Worm (Caenorhabditis elegans) whole organism, young adult: ENCODE results near the gene dars-2.

ENCODE experiments used
- Y67H2A.10 ChIP-seq: fragments of 200-800 bp; sonication (Bioruptor generic); conservative IDR thresholded peaks from 2 replicates; pipeline ENCODE4 v1.3.6; 2022; ENCODE audit warnings: missing genetic modification reagents, missing genetic modification characterization, missing compliant biosample characterization
- ama-1 ChIP-seq, 3 experiments: fragments of 150-350 bp in 1 of 3; sonication (generic microtip) in 2 of 3; optimal IDR thresholded peaks; 2 replicates each; lab custom pipeline; 2014 to 2018; ENCODE audit warnings: missing biosample characterization in 2 of 3, missing genetic modification characterization in 2 of 3, missing genetic modification reagents in 2 of 3
- athp-1 ChIP-seq: sonication (generic microtip); optimal IDR thresholded peaks from 2 replicates; lab custom pipeline; 2017; ENCODE audit warnings: mild to moderate bottlenecking, missing genetic modification characterization, missing compliant biosample characterization
- dox-1 ChIP-seq: fragments of 200-800 bp; sonication (Bioruptor generic); IDR thresholded peaks from 2 replicates; pipeline ENCODE4 v1.3.6; 2022; ENCODE audit warnings: missing genetic modification reagents, missing genetic modification characterization, missing compliant biosample characterization
- egl-18 ChIP-seq: fragments of 200-800 bp; sonication (Bioruptor generic); IDR thresholded peaks from 2 replicates; pipeline ENCODE4 v1.3.6; 2022; ENCODE audit warnings: missing genetic modification reagents, missing genetic modification characterization, missing compliant biosample characterization
- let-607 ChIP-seq, 2 experiments: fragments of 200-800 bp in 1 of 2; sonication (Bioruptor generic) in 1 of 2; sonication (generic microtip) in 1 of 2; optimal IDR thresholded peaks; 2 replicates each; lab custom pipeline; 2016 to 2018; ENCODE audit warnings: mild to moderate bottlenecking in 2 of 2, missing compliant biosample characterization in 2 of 2, missing genetic modification characterization in 2 of 2, moderate library complexity in 2 of 2, missing genotype in 1 of 2
- madf-8 ChIP-seq: fragments of 200-800 bp; sonication (Bioruptor generic); conservative IDR thresholded peaks from 2 replicates; pipeline ENCODE4 v1.3.6; 2022; ENCODE audit warnings: missing genetic modification reagents, missing genetic modification characterization, missing compliant biosample characterization
- mel-28 ChIP-seq: sonication (generic microtip); optimal IDR thresholded peaks from 2 replicates; lab custom pipeline; 2016; ENCODE audit warnings: borderline replicate concordance, mild to moderate bottlenecking, missing genetic modification characterization, missing compliant biosample characterization
- nfya-1 ChIP-seq: sonication (generic microtip); optimal IDR thresholded peaks from 2 replicates; lab custom pipeline; 2017; ENCODE audit warnings: antibody characterized with exemption, missing compliant biosample characterization, missing genetic modification characterization, borderline replicate concordance; ENCODE audit not compliant: insufficient read depth
- rec-8 ChIP-seq, 2 experiments: sonication (generic microtip); optimal IDR thresholded peaks; 2 replicates each; lab custom pipeline; 2016; ENCODE audit warnings: mild to moderate bottlenecking in 2 of 2, missing genetic modification characterization in 2 of 2, missing genetic modification reagents in 2 of 2, missing genotype in 2 of 2, missing biosample characterization in 1 of 2, missing compliant biosample characterization in 1 of 2, moderate library complexity in 1 of 2
- snpc-4 ChIP-seq, 5 experiments: fragments of 150-350 bp in 1 of 5; sonication (generic microtip) in 4 of 5; optimal IDR thresholded peaks; 2 replicates each; lab custom pipeline; 2014 to 2018; ENCODE audit warnings: missing genetic modification characterization in 5 of 5, missing biosample characterization in 3 of 5, antibody characterized with exemption in 2 of 5, mild to moderate bottlenecking in 2 of 5, missing compliant biosample characterization in 2 of 5, missing genotype in 2 of 5, moderate library complexity in 2 of 5, missing genetic modification reagents in 1 of 5
- tlf-1 ChIP-seq: fragments of 200-800 bp; sonication (Bioruptor generic); optimal IDR thresholded peaks from 2 replicates; lab custom pipeline; 2018; ENCODE audit warnings: mild to moderate bottlenecking, missing genetic modification characterization, missing compliant biosample characterization
- ztf-6 ChIP-seq: fragments of 200-800 bp; sonication (Bioruptor generic); IDR thresholded peaks from 2 replicates; pipeline ENCODE4 v1.3.6; 2022; ENCODE audit warnings: missing genetic modification reagents, missing genetic modification characterization, missing compliant biosample characterization

DNA sequence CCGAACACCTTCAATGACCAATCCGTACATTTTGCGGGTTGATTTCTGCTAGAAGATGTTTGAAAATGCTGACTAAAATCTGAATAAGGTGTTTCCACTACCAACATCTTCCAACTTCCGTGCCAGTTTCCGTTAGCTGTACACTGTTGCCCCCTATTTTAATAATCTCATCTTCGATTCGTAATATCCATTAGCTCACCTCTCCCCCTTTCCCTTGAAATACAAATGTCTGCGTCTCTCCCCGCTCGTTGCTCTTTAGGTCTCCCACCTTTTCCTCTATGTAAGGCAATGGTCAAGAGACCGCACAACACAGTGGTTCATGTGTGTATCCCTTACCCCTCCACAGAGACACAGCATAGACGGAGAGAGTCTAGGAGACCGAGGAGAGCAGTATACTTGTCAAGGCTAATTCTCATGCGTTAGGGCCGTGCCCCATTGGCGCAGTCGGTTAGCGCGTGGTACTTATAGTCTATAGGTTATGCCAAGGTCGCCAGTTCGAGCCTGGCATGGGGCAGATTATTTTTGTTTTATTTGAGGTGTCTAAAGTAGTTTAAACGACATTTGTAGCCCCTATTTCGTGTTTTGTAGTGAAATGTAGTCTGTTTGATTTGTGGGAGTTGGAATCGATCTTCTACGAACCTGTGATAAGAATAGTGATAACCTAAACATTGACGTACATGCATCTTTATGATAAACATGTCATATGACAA, 46.6 kb upstream of the dars-2 start, which contains the start of gene gcy-33:
- TF ChIP-seq ztf-6 (GFP tag; lab: Robert Waterston, UW) (peak; percentile 63; the same call in 1 of the 2 replicates), rec-8 (tag; optimal IDR thresholded peaks at IDR 0.05; lab: Kevin White, UChicago) (peak; percentile 55 to 92), snpc-4 (GFP tag; optimal IDR thresholded peaks at IDR 0.05; lab: Kevin White, UChicago) (no peak), snpc-4 (tag; optimal IDR thresholded peaks at IDR 0.05; lab: Kevin White, UChicago) (peak; percentile 42 to 87 (median 76)), dox-1 (GFP tag; lab: Robert Waterston, UW) (peak; percentile 82), let-607 (tag; optimal IDR thresholded peaks at IDR 0.05; lab: Kevin White, UChicago) (peak; percentile 41 to 76), Y67H2A.10 (GFP tag; lab: Robert Waterston, UW) (peak; percentile 28; the same call in 1 of the 2 replicates), tlf-1 (GFP tag; lab: Kevin White, UChicago) (peak; percentile 75), mel-28 (tag; lab: Kevin White, UChicago) (no peak), athp-1 (peak; percentile 59), madf-8 (peak; percentile 47), egl-18 (GFP tag; lab: Robert Waterston, UW) (no peak), ama-1 (optimal IDR thresholded peaks at IDR 0.05; lab: Kevin White, UChicago) (no peak), ama-1 (GFP tag; optimal IDR thresholded peaks at IDR 0.05; lab: Kevin White, UChicago) (peak; percentile 13 to 80), nfya-1 (tag; lab: Kevin White, UChicago) (no peak)
